Fruit fly (Drosophila melanogaster) whole organism, embryonic: ENCODE data around the gene CG10089.
A peak's percentile ranks its signal among the peaks of the same experiment; 100 is the strongest.

Experiments
- CG12155 ChIP-seq: fragments of 200-800 bp; sonication (Bioruptor generic); optimal IDR thresholded peaks from 3 replicates; lab custom pipeline; 2016; ENCODE audit warnings: missing biosample characterization, missing genetic modification characterization
- CG12219 ChIP-seq: fragments of 200-800 bp; sonication (Bioruptor generic); optimal IDR thresholded peaks from 3 replicates; lab custom pipeline; 2018; ENCODE audit warnings: missing biosample characterization, mild to moderate bottlenecking, missing genetic modification characterization
- CG13123 ChIP-seq: fragments of 200-800 bp; sonication (Bioruptor generic); optimal IDR thresholded peaks from 2 replicates; lab custom pipeline; 2016; ENCODE audit warnings: missing biosample characterization, missing genetic modification characterization
- CG13296 ChIP-seq: fragments of 200-800 bp; sonication (Bioruptor generic); optimal IDR thresholded peaks from 3 replicates; lab custom pipeline; 2018; ENCODE audit warnings: missing biosample characterization, mild to moderate bottlenecking, missing genetic modification characterization
- CG13624 ChIP-seq: fragments of 200-800 bp; sonication (Bioruptor generic); optimal IDR thresholded peaks from 2 replicates; lab custom pipeline; 2016; ENCODE audit warnings: missing biosample characterization, missing genetic modification characterization
- CG14667 ChIP-seq: fragments of 200-800 bp; sonication (Bioruptor generic); IDR thresholded peaks from 2 replicates; pipeline ENCODE4 v1.3.6; 2022; ENCODE audit warnings: missing biosample characterization, missing genetic modification characterization
- CG14710 ChIP-seq: fragments of 200-800 bp; sonication (Bioruptor generic); optimal IDR thresholded peaks from 3 replicates; lab custom pipeline; 2019; ENCODE audit warnings: missing biosample characterization, mild to moderate bottlenecking, missing genetic modification characterization, moderate library complexity
- CG17186 ChIP-seq: fragments of 200-800 bp; sonication (Bioruptor generic); optimal IDR thresholded peaks from 3 replicates; lab custom pipeline; 2017; ENCODE audit warnings: missing biosample characterization, missing genetic modification reagents, missing genetic modification characterization
- CG2116 ChIP-seq: fragments of 200-800 bp; sonication (Bioruptor generic); optimal IDR thresholded peaks from 3 replicates; lab custom pipeline; 2018; ENCODE audit warnings: missing biosample characterization, mild to moderate bottlenecking, missing genetic modification characterization
- CG2120 ChIP-seq: fragments of 200-800 bp; sonication (Bioruptor generic); optimal IDR thresholded peaks from 3 replicates; lab custom pipeline; 2016; ENCODE audit warnings: missing biosample characterization, missing genetic modification characterization
- CG2712 ChIP-seq: fragments of 200-800 bp; optimal IDR thresholded peaks from 3 replicates; lab custom pipeline; 2019; ENCODE audit warnings: missing biosample characterization, mild to moderate bottlenecking, missing genetic modification characterization, moderate library complexity
- CG34376 ChIP-seq: fragments of 200-800 bp; sonication (Bioruptor generic); optimal IDR thresholded peaks from 2 replicates; lab custom pipeline; 2018; ENCODE audit warnings: missing biosample characterization, mild to moderate bottlenecking, missing genetic modification characterization
- CG3838 ChIP-seq: fragments of 200-800 bp; sonication (Bioruptor generic); optimal IDR thresholded peaks from 3 replicates; lab custom pipeline; 2016; ENCODE audit warnings: missing biosample characterization, missing genetic modification characterization
- CG3995 ChIP-seq: fragments of 200-800 bp; sonication (Bioruptor generic); optimal IDR thresholded peaks from 3 replicates; lab custom pipeline; 2016; ENCODE audit warnings: missing biosample characterization, missing genetic modification characterization
- CG4854 ChIP-seq: fragments of 200-800 bp; sonication (Bioruptor generic); optimal IDR thresholded peaks from 2 replicates; lab custom pipeline; 2016; ENCODE audit warnings: missing biosample characterization, missing genetic modification characterization, inconsistent platforms
- CG6254 ChIP-seq: fragments of 200-800 bp; sonication (Bioruptor generic); optimal IDR thresholded peaks from 3 replicates; lab custom pipeline; 2017; ENCODE audit warnings: mild to moderate bottlenecking, missing biosample characterization, missing genetic modification reagents, missing genetic modification characterization
- CG8944 ChIP-seq: fragments of 200-800 bp; sonication (Bioruptor generic); optimal IDR thresholded peaks from 3 replicates; lab custom pipeline; 2016; ENCODE audit warnings: missing biosample characterization, missing genetic modification characterization
- CG9215 ChIP-seq: fragments of 200-800 bp; sonication (Bioruptor generic); IDR thresholded peaks from 2 replicates; pipeline ENCODE4 v1.3.6; 2022; ENCODE audit warnings: missing biosample characterization, missing genetic modification characterization
- CHES-1-like ChIP-seq: fragments of 200-800 bp; sonication (Bioruptor generic); optimal IDR thresholded peaks from 2 replicates; lab custom pipeline; 2016; ENCODE audit warnings: missing biosample characterization, missing genetic modification characterization
- CoRest ChIP-seq: fragments of 200-800 bp; sonication (Bioruptor generic); optimal IDR thresholded peaks from 3 replicates; lab custom pipeline; 2018; ENCODE audit warnings: missing biosample characterization, mild to moderate bottlenecking, missing genetic modification characterization, moderate library complexity
- Doc3 ChIP-seq: fragments of 200-800 bp; sonication (Bioruptor generic); IDR thresholded peaks from 3 replicates; pipeline ENCODE4 v1.3.6; 2022; ENCODE audit warnings: missing biosample characterization, missing genetic modification characterization; ENCODE audit not compliant: partially characterized antibody
- HLH54F ChIP-seq: fragments of 200-800 bp; sonication (Bioruptor generic); optimal IDR thresholded peaks from 3 replicates; lab custom pipeline; 2016; ENCODE audit warnings: missing biosample characterization, missing genetic modification characterization
- Hey ChIP-seq: fragments of 200-800 bp; sonication (Bioruptor generic); optimal IDR thresholded peaks from 3 replicates; lab custom pipeline; 2018; ENCODE audit warnings: missing biosample characterization, mild to moderate bottlenecking, missing genetic modification characterization
- HmgZ ChIP-seq: fragments of 200-800 bp; sonication (Bioruptor generic); optimal IDR thresholded peaks from 2 replicates; lab custom pipeline; 2018; ENCODE audit warnings: missing biosample characterization, mild to moderate bottlenecking, missing genetic modification characterization
- MBD-R2 ChIP-seq: fragments of 200-800 bp; sonication (Bioruptor generic); IDR thresholded peaks from 2 replicates; pipeline ENCODE4 v1.3.6; 2022; ENCODE audit warnings: missing biosample characterization, missing genetic modification characterization
- MTF-1 ChIP-seq: fragments of 200-800 bp; sonication (Bioruptor generic); optimal IDR thresholded peaks from 2 replicates; lab custom pipeline; 2018; ENCODE audit warnings: missing biosample characterization, mild to moderate bottlenecking, missing genetic modification characterization, borderline replicate concordance
- Mrtf ChIP-seq: fragments of 200-800 bp; sonication (Bioruptor generic); IDR thresholded peaks from 3 replicates; pipeline ENCODE4 v1.3.6; 2022; ENCODE audit warnings: missing biosample characterization, missing genetic modification characterization
- Ptx1 ChIP-seq: fragments of 200-800 bp; sonication (Bioruptor generic); IDR thresholded peaks from 2 replicates; pipeline ENCODE4 v1.3.6; 2022; ENCODE audit warnings: missing biosample characterization, missing genetic modification characterization
- cas ChIP-seq: fragments of 200-800 bp; sonication (Bioruptor generic); IDR thresholded peaks from 2 replicates; pipeline ENCODE4 v1.3.6; 2022; ENCODE audit warnings: missing biosample characterization, missing genetic modification characterization
- chif ChIP-seq, 2 experiments: fragments of 200-800 bp; sonication (Bioruptor generic); optimal IDR thresholded peaks; 3 replicates each; lab custom pipeline; 2016; ENCODE audit warnings: missing biosample characterization in 2 of 2, missing genetic modification characterization in 2 of 2
- chinmo ChIP-seq: fragments of 200-800 bp; sonication (Bioruptor generic); IDR thresholded peaks from 4 replicates; pipeline ENCODE4 v1.3.6; 2022; ENCODE audit warnings: missing biosample characterization, missing genetic modification characterization; ENCODE audit not compliant: partially characterized antibody
- croc ChIP-seq: fragments of 200-800 bp; sonication (Bioruptor generic); conservative IDR thresholded peaks from 3 replicates; pipeline ENCODE4 v1.3.6; 2022; ENCODE audit warnings: missing biosample characterization, missing genetic modification characterization
- ewg ChIP-seq: fragments of 200-800 bp; sonication (Bioruptor generic); optimal IDR thresholded peaks from 3 replicates; lab custom pipeline; 2017; ENCODE audit warnings: mild to moderate bottlenecking, missing biosample characterization, missing genetic modification reagents, missing genetic modification characterization
- gfzf ChIP-seq: fragments of 200-800 bp; sonication (Bioruptor generic); optimal IDR thresholded peaks from 2 replicates; lab custom pipeline; 2016; ENCODE audit warnings: missing biosample characterization, mild to moderate bottlenecking, missing genetic modification characterization, moderate library complexity
- gt ChIP-seq: fragments of 200-800 bp; sonication (Bioruptor generic); IDR thresholded peaks from 2 replicates; pipeline ENCODE4 v1.3.6; 2022; ENCODE audit warnings: missing biosample characterization, missing genetic modification characterization
- hb ChIP-seq: fragments of 200-800 bp; sonication (Bioruptor generic); IDR thresholded peaks from 3 replicates; pipeline ENCODE4 v1.3.6; 2022; ENCODE audit warnings: missing biosample characterization, missing genetic modification characterization; ENCODE audit not compliant: partially characterized antibody
- klu ChIP-seq: fragments of 200-800 bp; sonication (Bioruptor generic); IDR thresholded peaks from 2 replicates; pipeline ENCODE4 v1.3.6; 2022; ENCODE audit warnings: missing biosample characterization, missing genetic modification characterization
- peb ChIP-seq: fragments of 200-800 bp; sonication (Bioruptor generic); IDR thresholded peaks from 2 replicates; pipeline ENCODE4 v1.3.6; 2022; ENCODE audit warnings: missing biosample characterization, missing genetic modification characterization
- pfk ChIP-seq: fragments of 200-800 bp; sonication (Bioruptor generic); optimal IDR thresholded peaks from 2 replicates; lab custom pipeline; 2018; ENCODE audit warnings: missing biosample characterization, mild to moderate bottlenecking, missing genetic modification characterization, moderate library complexity
- pho ChIP-seq: fragments of 200-800 bp; sonication (Bioruptor generic); optimal IDR thresholded peaks from 2 replicates; lab custom pipeline; 2016; ENCODE audit warnings: missing biosample characterization, missing genetic modification characterization
- pnt ChIP-seq: fragments of 200-800 bp; sonication (Bioruptor generic); optimal IDR thresholded peaks from 3 replicates; lab custom pipeline; 2016; ENCODE audit warnings: missing biosample characterization, missing genetic modification characterization
- ro ChIP-seq: fragments of 200-800 bp; sonication (Bioruptor generic); IDR thresholded peaks from 2 replicates; pipeline ENCODE4 v1.3.6; 2022; ENCODE audit warnings: missing biosample characterization, missing genetic modification characterization
- row ChIP-seq: fragments of 200-800 bp; sonication (Bioruptor generic); IDR thresholded peaks from 3 replicates; pipeline ENCODE4 v1.3.6; 2022; ENCODE audit warnings: missing biosample characterization, missing genetic modification characterization
- run ChIP-seq: fragments of 200-800 bp; sonication (Bioruptor generic); optimal IDR thresholded peaks from 3 replicates; lab custom pipeline; 2018; ENCODE audit warnings: missing biosample characterization, mild to moderate bottlenecking, missing genetic modification characterization
- sens-2 ChIP-seq: fragments of 200-800 bp; sonication (Bioruptor generic); IDR thresholded peaks from 2 replicates; pipeline ENCODE4 v1.3.6; 2022; ENCODE audit warnings: missing biosample characterization, missing genetic modification characterization
- seq ChIP-seq: fragments of 200-800 bp; sonication (Bioruptor generic); IDR thresholded peaks from 2 replicates; pipeline ENCODE4 v1.3.6; 2022; ENCODE audit warnings: missing biosample characterization, missing genetic modification characterization
- sna ChIP-seq: fragments of 200-800 bp; sonication (Bioruptor generic); IDR thresholded peaks from 2 replicates; pipeline ENCODE4 v1.3.6; 2022; ENCODE audit warnings: missing biosample characterization, missing genetic modification characterization; ENCODE audit not compliant: partially characterized antibody
- sqz ChIP-seq: fragments of 200-800 bp; sonication (Bioruptor generic); optimal IDR thresholded peaks from 3 replicates; lab custom pipeline; 2018; ENCODE audit warnings: missing biosample characterization, mild to moderate bottlenecking, missing genetic modification characterization
- tna ChIP-seq: fragments of 200-800 bp; sonication (Bioruptor generic); IDR thresholded peaks from 2 replicates; pipeline ENCODE4 v1.3.6; 2022; ENCODE audit warnings: missing biosample characterization, missing genetic modification characterization; ENCODE audit not compliant: partially characterized antibody
- zfh1 ChIP-seq: fragments of 200-800 bp; sonication (Bioruptor generic); IDR thresholded peaks from 3 replicates; pipeline ENCODE4 v1.3.6; 2022; ENCODE audit warnings: missing biosample characterization, missing genetic modification characterization

CG10089 gene

DNA sequence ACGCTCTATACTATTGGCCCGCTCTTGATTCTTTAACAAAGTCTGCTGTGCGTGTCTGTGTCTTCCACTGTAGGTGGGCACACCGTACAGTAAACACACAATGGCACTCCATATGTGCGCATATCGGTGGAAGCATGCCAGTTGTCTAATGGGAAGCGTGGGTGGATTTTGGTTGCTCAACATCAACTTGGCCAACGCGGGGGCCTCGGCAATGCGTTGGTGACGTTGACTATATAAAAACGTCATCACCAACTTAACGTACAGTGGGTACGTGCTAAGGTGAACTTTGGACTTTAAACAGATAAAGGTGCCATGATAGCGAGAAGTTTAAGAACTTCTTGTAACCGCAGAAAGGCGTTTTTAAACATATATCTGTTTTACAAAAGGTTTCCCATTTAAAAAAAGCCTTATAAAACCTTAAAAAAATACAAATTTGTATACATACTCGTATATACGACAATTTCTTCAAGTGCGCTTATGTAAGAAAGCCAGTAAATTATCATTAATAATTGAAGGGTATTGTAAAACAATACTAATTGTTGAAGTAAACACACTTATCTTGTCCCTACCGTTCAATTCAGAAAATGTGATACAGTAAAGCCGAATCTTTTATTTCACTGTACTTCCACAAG is 5.1 kb upstream of the CG10089 start (continued):
- TF ChIP-seq cas: no peak
- no peak for TF ChIP-seq zfh1 (GFP tag; lab: Robert Waterston, UW)
- TF ChIP-seq CG9215 (GFP tag; lab: Robert Waterston, UW): peak; percentile 42; the same call in 1 of the 2 replicates
- no peak for TF ChIP-seq CG3838 (GFP tag; lab: Kevin White, UChicago)
- peak; percentile 42 for TF ChIP-seq pho (GFP tag; lab: Kevin White, UChicago)
- no peak for TF ChIP-seq gfzf (GFP tag; lab: Kevin White, UChicago)
- TF ChIP-seq hb: no peak
- peak; percentile 23 for TF ChIP-seq CG4854 (GFP tag; lab: Kevin White, UChicago)
- no peak for TF ChIP-seq gt (GFP tag; lab: Robert Waterston, UW)
- TF ChIP-seq sna (GFP tag; lab: Robert Waterston, UW): no peak
- peak; percentile 13; the same call in 1 of the 2 replicates for TF ChIP-seq seq
- no peak for TF ChIP-seq croc (GFP tag; lab: Robert Waterston, UW)
- TF ChIP-seq chif (GFP tag; optimal IDR thresholded peaks at IDR 0.05; lab: Kevin White, UChicago): peak in 1 of 2 experiments; percentile 1
- peak; percentile 67 for TF ChIP-seq CoRest (tag; lab: Kevin White, UChicago)
- TF ChIP-seq HmgZ: no peak
- TF ChIP-seq CG14667 (GFP tag; lab: Robert Waterston, UW): no peak
- TF ChIP-seq CG17186: no peak
- TF ChIP-seq sqz (GFP tag; lab: Kevin White, UChicago): no peak
- peak; percentile 78 for TF ChIP-seq CG2120 (GFP tag; lab: Kevin White, UChicago)
- no peak for TF ChIP-seq MTF-1 (GFP tag; lab: Kevin White, UChicago)
- TF ChIP-seq klu (GFP tag; lab: Robert Waterston, UW): no peak
- TF ChIP-seq CG14710: no peak
- no peak for TF ChIP-seq Hey (tag; lab: Kevin White, UChicago)
- TF ChIP-seq row: peak; percentile 65
- peak; percentile 31 for TF ChIP-seq CG12219 (GFP tag; lab: Kevin White, UChicago)
- peak; percentile 37 for TF ChIP-seq CG12155 (GFP tag; lab: Kevin White, UChicago)
- TF ChIP-seq Doc3 (GFP tag; lab: Robert Waterston, UW): no peak
- TF ChIP-seq CG2116 (GFP tag; lab: Kevin White, UChicago): peak; percentile 6
- no peak for TF ChIP-seq MBD-R2 (GFP tag; lab: Robert Waterston, UW)
- TF ChIP-seq pfk (GFP tag; lab: Kevin White, UChicago): no peak
- TF ChIP-seq ro (GFP tag; lab: Robert Waterston, UW): no peak
- TF ChIP-seq Ptx1 (GFP tag; lab: Robert Waterston, UW): peak; percentile 65
- TF ChIP-seq HLH54F (GFP tag; lab: Kevin White, UChicago): peak; percentile 52
- TF ChIP-seq CG13123: no peak
- peak; percentile 2 for TF ChIP-seq CG34376 (GFP tag; lab: Kevin White, UChicago)
- peak; percentile 54 for TF ChIP-seq CG13296 (GFP tag; lab: Kevin White, UChicago)
- TF ChIP-seq run (tag; lab: Kevin White, UChicago): no peak
- TF ChIP-seq sens-2: no peak
- peak; percentile 31 for TF ChIP-seq CG2712 (tag; lab: Kevin White, UChicago)
- no peak for TF ChIP-seq CHES-1-like (GFP tag; lab: Kevin White, UChicago)
- TF ChIP-seq CG8944 (GFP tag; lab: Kevin White, UChicago): peak; percentile 8
- TF ChIP-seq CG13624: peak; percentile 39
- TF ChIP-seq pnt (GFP tag; lab: Kevin White, UChicago): no peak
- TF ChIP-seq peb (GFP tag; lab: Robert Waterston, UW): no peak
- peak; percentile 0 for TF ChIP-seq CG3995
- no peak for TF ChIP-seq tna (GFP tag; lab: Robert Waterston, UW)
- peak; percentile 17 for TF ChIP-seq CG6254 (GFP tag; lab: Kevin White, UChicago)
- no peak for TF ChIP-seq ewg (GFP tag; lab: Kevin White, UChicago)
- TF ChIP-seq Mrtf: no peak
- TF ChIP-seq chinmo (GFP tag; lab: Robert Waterston, UW): peak; percentile 64; the same call in 1 of the 4 replicates
